Fruit fly (Drosophila melanogaster): ENCODE data around the gene OdsH.

The OdsH gene

DNA sequence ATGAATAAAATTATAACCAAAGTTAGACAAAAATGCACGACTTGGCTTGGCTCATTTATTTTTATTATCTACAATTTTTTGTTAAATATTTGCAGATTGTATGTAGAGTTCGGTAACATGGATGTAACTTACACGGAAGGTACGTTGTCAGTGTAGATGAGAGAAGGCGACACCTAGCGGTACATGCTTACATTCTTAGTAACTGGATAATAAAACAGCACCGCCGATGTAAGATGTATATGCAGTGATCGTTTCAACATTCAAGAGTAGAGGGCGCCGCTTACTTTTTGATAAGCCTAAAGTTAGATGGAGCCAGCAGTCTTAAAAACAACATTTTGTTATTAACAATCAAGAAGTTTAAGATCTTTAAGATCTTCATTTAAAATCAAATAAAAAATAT lies 39.2 kb upstream of the OdsH start (continued):
- no peak for TF ChIP-seq hkb (optimal IDR thresholded peaks at IDR 0.05)
- TF ChIP-seq hkb (GFP tag; IDR thresholded peaks at IDR 0.05), result 0 out of 2 replicates have a peak, but pooled peaks have one; percentile 11
- TF ChIP-seq NFAT (GFP tag; IDR thresholded peaks at IDR 0.05), result peak; percentile 77
- TF ChIP-seq CG8290 (GFP tag; optimal IDR thresholded peaks at IDR 0.05), result peak; percentile 38
- peak in 1 of 2 experiments; percentile 78 for TF ChIP-seq CG8290 (tag; optimal IDR thresholded peaks at IDR 0.05)
- 0 out of 3 replicates have a peak, but pooled peaks have one; percentile 13 for TF ChIP-seq row (GFP tag; IDR thresholded peaks at IDR 0.05)
- TF ChIP-seq sc (optimal IDR thresholded peaks at IDR 0.05), result no peak
- no peak for TF ChIP-seq sc (GFP tag; optimal IDR thresholded peaks at IDR 0.05)
- TF ChIP-seq Dad (GFP tag; optimal IDR thresholded peaks at IDR 0.05), result no peak
- TF ChIP-seq CG31441 (GFP tag; IDR thresholded peaks at IDR 0.05), result 0 out of 2 replicates have a peak, but pooled peaks have one; percentile 21
- peak; percentile 20 for TF ChIP-seq repo (GFP tag; optimal IDR thresholded peaks at IDR 0.05)
- peak; percentile 54 for TF ChIP-seq pnt (GFP tag; optimal IDR thresholded peaks at IDR 0.05)
- TF ChIP-seq CG13424 (tag; optimal IDR thresholded peaks at IDR 0.05), result peak; percentile 36
- TF ChIP-seq CG7963 (GFP tag; IDR thresholded peaks at IDR 0.05; ENCODE audit: partially characterized antibody), result no peak
- peak; percentile 27 for TF ChIP-seq NfI (GFP tag; optimal IDR thresholded peaks at IDR 0.05)
- peak; percentile 60 for TF ChIP-seq bbx (GFP tag; IDR thresholded peaks at IDR 0.05; ENCODE audit: partially characterized antibody)
- TF ChIP-seq psq (GFP tag; optimal IDR thresholded peaks at IDR 0.05), result no peak
- TF ChIP-seq lola (GFP tag; optimal IDR thresholded peaks at IDR 0.05), result peak in 1 of 3 experiments; percentile 17
- TF ChIP-seq Bdp1 (GFP tag; optimal IDR thresholded peaks at IDR 0.05), result no peak
- TF ChIP-seq Awh (GFP tag; IDR thresholded peaks at IDR 0.05), result no peak
- TF ChIP-seq CG2199 (GFP tag; IDR thresholded peaks at IDR 0.05), result peak; percentile 83; the same call in 2 of the 3 replicates
- peak; percentile 14; the same call in 1 of the 2 replicates for TF ChIP-seq klu (GFP tag; IDR thresholded peaks at IDR 0.05)
- TF ChIP-seq HmgZ (tag; optimal IDR thresholded peaks at IDR 0.05), result peak; percentile 66
- TF ChIP-seq ase (GFP tag; IDR thresholded peaks at IDR 0.05), result peak; percentile 28; the same call in 1 of the 3 replicates
- TF ChIP-seq lilli (GFP tag; optimal IDR thresholded peaks at IDR 0.05), result peak; percentile 44
- peak; percentile 35 for TF ChIP-seq shn (GFP tag; optimal IDR thresholded peaks at IDR 0.05)
- TF ChIP-seq run (tag; optimal IDR thresholded peaks at IDR 0.05), result no peak
- TF ChIP-seq CG14441 (GFP tag; IDR thresholded peaks at IDR 0.05), result 0 out of 2 replicates have a peak, but pooled peaks have one; percentile 21
- TF ChIP-seq CG14050 (GFP tag; IDR thresholded peaks at IDR 0.05), result no peak
- peak; percentile 13 for TF ChIP-seq CG12659 (GFP tag; optimal IDR thresholded peaks at IDR 0.05)
- no peak for TF ChIP-seq CG15479 (GFP tag; optimal IDR thresholded peaks at IDR 0.05)
- TF ChIP-seq CG10959 (GFP tag; IDR thresholded peaks at IDR 0.05), result 0 out of 2 replicates have a peak, but pooled peaks have one; percentile 16
- TF ChIP-seq CG2875 (GFP tag; optimal IDR thresholded peaks at IDR 0.05), result no peak
- peak; percentile 57; the same call in 1 of the 2 replicates for TF ChIP-seq lmd (GFP tag; IDR thresholded peaks at IDR 0.05)
- TF ChIP-seq CG9932 (GFP tag; IDR thresholded peaks at IDR 0.05), result peak; percentile 75
- peak; percentile 87 for TF ChIP-seq CG11456 (GFP tag; IDR thresholded peaks at IDR 0.05)
- no peak for TF ChIP-seq kni (GFP tag; optimal IDR thresholded peaks at IDR 0.05)
- peak; percentile 33 for TF ChIP-seq bcd (GFP tag; optimal IDR thresholded peaks at IDR 0.05)
- no peak for TF ChIP-seq CG3726 (GFP tag; IDR thresholded peaks at IDR 0.05)
- TF ChIP-seq Myb (GFP tag; optimal IDR thresholded peaks at IDR 0.05), result peak; percentile 45
- TF ChIP-seq Sry-β (GFP tag; optimal IDR thresholded peaks at IDR 0.05), result no peak
- peak; percentile 79 for TF ChIP-seq Bgb (GFP tag; IDR thresholded peaks at IDR 0.05; ENCODE audit: partially characterized antibody)
- no peak for TF ChIP-seq CG17385 (GFP tag; optimal IDR thresholded peaks at IDR 0.05)
- no peak for TF ChIP-seq ems (GFP tag; optimal IDR thresholded peaks at IDR 0.05)
- peak; percentile 66 for TF ChIP-seq sisA (GFP tag; IDR thresholded peaks at IDR 0.05)
- peak; percentile 71 for TF ChIP-seq Chrac-16 (GFP tag; optimal IDR thresholded peaks at IDR 0.05)
- peak in 1 of 2 experiments; percentile 40 for TF ChIP-seq Hr51 (GFP tag; optimal IDR thresholded peaks at IDR 0.05)
- TF ChIP-seq Mrtf (GFP tag; IDR thresholded peaks at IDR 0.05), result peak; percentile 33; the same call in 1 of the 3 replicates
- no peak for TF ChIP-seq Hmx (GFP tag; optimal IDR thresholded peaks at IDR 0.05)
- no peak for TF ChIP-seq CG17612 (GFP tag; IDR thresholded peaks at IDR 0.05)
- peak; percentile 54; the same call in 1 of the 3 replicates for TF ChIP-seq H15 (GFP tag; IDR thresholded peaks at IDR 0.05)
